Worm (Caenorhabditis elegans) whole organism, L1 larva: ENCODE results near the gene K07C5.3.

Experiments used
- nhr-11 ChIP-seq: fragments of 150-350 bp; optimal IDR thresholded peaks from 2 replicates; lab custom pipeline; 2014; ENCODE audit warnings: missing biosample characterization, missing genetic modification characterization
- nhr-20 ChIP-seq: sonication (generic microtip); optimal IDR thresholded peaks from 2 replicates; lab custom pipeline; 2016; ENCODE audit warnings: mild to moderate bottlenecking, missing genetic modification characterization, missing compliant biosample characterization
- nhr-237 ChIP-seq: fragments of 150-350 bp; optimal IDR thresholded peaks from 2 replicates; lab custom pipeline; 2014; ENCODE audit warnings: missing biosample characterization, missing genetic modification characterization
- nhr-76 ChIP-seq: sonication (generic microtip); optimal IDR thresholded peaks from 2 replicates; lab custom pipeline; 2017; ENCODE audit warnings: missing biosample characterization, missing genetic modification characterization
- nhr-77 ChIP-seq: fragments of 150-350 bp; optimal IDR thresholded peaks from 2 replicates; lab custom pipeline; 2014; ENCODE audit warnings: missing biosample characterization, missing genetic modification characterization

DNA sequence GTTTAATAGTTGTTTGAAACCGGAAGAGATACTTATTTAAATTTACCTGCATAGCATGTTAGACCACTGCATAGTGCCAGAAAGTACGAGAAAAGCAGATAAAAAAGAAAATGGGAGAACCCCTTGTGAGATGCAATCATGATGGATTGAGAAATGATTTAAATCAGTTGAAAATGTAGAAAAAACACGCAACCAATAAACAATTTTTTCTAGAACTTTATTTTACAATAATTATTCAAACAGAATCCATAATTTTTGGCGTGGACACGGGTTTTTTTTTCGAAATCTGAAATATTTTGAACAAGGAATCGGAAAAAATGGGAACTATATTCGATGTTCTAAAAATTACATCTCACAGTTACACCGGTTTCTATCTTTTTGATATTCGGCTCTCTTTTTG lies 36.5 kb downstream of the K07C5.3 start, which contains the start of gene AC3.12:
- no peak for TF ChIP-seq nhr-237 (tag; lab: Kevin White, UChicago)
- no peak for TF ChIP-seq nhr-20 (tag; lab: Kevin White, UChicago)
- no peak for TF ChIP-seq nhr-77 (tag; lab: Kevin White, UChicago)
- TF ChIP-seq nhr-11 (tag; lab: Kevin White, UChicago), result no peak
- no peak for TF ChIP-seq nhr-76 (tag; lab: Kevin White, UChicago)
